Worm (Caenorhabditis elegans) whole organism, midembryonic: ENCODE measurements around the gene sri-19.

Experiments used
- T22C8.4 ChIP-seq: fragments of 200-800 bp; sonication (Bioruptor generic); IDR thresholded peaks from 2 replicates; pipeline ENCODE4 v1.3.6; 2022; ENCODE audit warnings: missing genetic modification characterization, missing compliant biosample characterization
- cog-1 ChIP-seq: sonication (generic microtip); optimal IDR thresholded peaks from 2 replicates; lab custom pipeline; 2016; ENCODE audit warnings: missing genetic modification characterization, missing compliant biosample characterization
- flt-1 ChIP-seq: fragments of 200-800 bp; sonication (Bioruptor generic); IDR thresholded peaks from 2 replicates; pipeline ENCODE4 v1.3.6; 2022; ENCODE audit warnings: missing genetic modification characterization, missing compliant biosample characterization
- klf-2 ChIP-seq: fragments of 200-800 bp; sonication (Bioruptor generic); conservative IDR thresholded peaks from 2 replicates; pipeline ENCODE4 v1.3.6; 2022; ENCODE audit warnings: missing genetic modification reagents, missing genetic modification characterization, missing compliant biosample characterization
- med-1 ChIP-seq: sonication (generic microtip); optimal IDR thresholded peaks from 2 replicates; lab custom pipeline; 2017; ENCODE audit warnings: missing genetic modification characterization, mild to moderate bottlenecking, missing compliant biosample characterization, antibody characterized with exemption, missing genetic modification reagents; ENCODE audit not compliant: insufficient read depth
- ref-1 ChIP-seq: fragments of 200-800 bp; sonication (Bioruptor generic); conservative IDR thresholded peaks from 2 replicates; pipeline ENCODE4 v1.3.6; 2022; ENCODE audit warnings: missing genetic modification reagents, missing genetic modification characterization, missing compliant biosample characterization
- tab-1 ChIP-seq: fragments of 200-800 bp; sonication (Bioruptor generic); IDR thresholded peaks from 2 replicates; pipeline ENCODE4 v1.3.6; 2022; ENCODE audit warnings: missing genetic modification characterization, missing compliant biosample characterization
- ztf-23 ChIP-seq: fragments of 200-800 bp; sonication (Bioruptor generic); IDR thresholded peaks from 2 replicates; pipeline ENCODE4 v1.3.6; 2022; ENCODE audit warnings: missing genetic modification reagents, missing genetic modification characterization, missing compliant biosample characterization
- ztf-29 ChIP-seq: fragments of 200-800 bp; sonication (Bioruptor generic); IDR thresholded peaks from 2 replicates; pipeline ENCODE4 v1.3.6; 2022; ENCODE audit warnings: missing genetic modification reagents, missing genetic modification characterization, missing compliant biosample characterization

sri-19 gene

DNA sequence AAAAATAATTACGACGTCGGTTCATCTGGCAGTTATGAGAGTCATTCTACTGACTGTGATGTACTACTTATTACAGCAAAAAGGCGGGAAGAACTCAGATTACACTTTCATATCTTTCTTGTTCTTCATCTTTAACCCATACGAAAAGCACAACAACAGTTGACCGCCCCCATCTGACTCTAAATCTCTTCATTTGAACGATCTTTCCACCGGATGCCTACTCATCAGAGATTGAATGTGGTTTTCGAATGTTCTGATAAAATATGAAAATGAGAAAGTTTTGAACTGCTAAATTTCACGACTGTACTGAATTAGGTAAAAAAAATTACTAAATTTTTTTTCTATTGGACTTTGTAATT, at the start of gene sri-19:
Gene sri-19 (plus strand): TSS at position 143 of the 359 bp plus-strand sequence.
- TF ChIP-seq tab-1 (GFP tag; lab: Robert Waterston, UW) (no peak), ztf-29 (GFP tag; lab: Robert Waterston, UW) (no peak), klf-2 (no peak), ztf-23 (GFP tag; lab: Robert Waterston, UW) (no peak), flt-1 (GFP tag; lab: Robert Waterston, UW) (no peak), cog-1 (tag; lab: Kevin White, UChicago) (no peak), med-1 (GFP tag; lab: Kevin White, UChicago) (no peak), ref-1 (GFP tag; lab: Robert Waterston, UW) (no peak), T22C8.4 (GFP tag; lab: Robert Waterston, UW) (no peak)

DNA sequence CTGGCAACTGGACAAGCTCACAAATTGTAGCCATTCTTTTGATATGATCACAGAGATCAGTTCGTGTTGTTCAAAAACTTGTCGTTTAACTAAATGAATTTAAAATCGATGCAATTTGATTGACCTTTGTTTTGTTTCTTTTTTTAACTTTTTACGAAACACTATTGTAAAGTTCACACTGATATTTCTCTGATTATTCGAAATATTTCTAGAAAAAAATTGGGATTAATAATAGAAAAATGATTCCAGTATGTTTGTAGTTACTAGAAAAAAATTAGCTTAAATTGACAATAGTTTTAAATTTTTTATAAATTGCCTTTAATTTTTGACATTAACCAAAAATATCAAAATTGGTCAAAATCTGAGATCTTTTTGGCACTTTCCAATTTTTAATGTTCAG, 49.0 kb upstream of the sri-19 start, which contains the start of gene ZK596.2:
Gene ZK596.2 (minus strand): TSS at position 101 of the 400 bp plus-strand sequence.
- no peak for TF ChIP-seq med-1 (GFP tag; lab: Kevin White, UChicago)
- no peak for TF ChIP-seq flt-1 (GFP tag; lab: Robert Waterston, UW)
- TF ChIP-seq ref-1 (GFP tag; lab: Robert Waterston, UW) = no peak
- TF ChIP-seq ztf-29 (GFP tag; lab: Robert Waterston, UW) = no peak
- TF ChIP-seq T22C8.4 (GFP tag; lab: Robert Waterston, UW) = no peak
- TF ChIP-seq ztf-23 (GFP tag; lab: Robert Waterston, UW) = no peak
- no peak for TF ChIP-seq tab-1 (GFP tag; lab: Robert Waterston, UW)
- no peak for TF ChIP-seq cog-1 (tag; lab: Kevin White, UChicago)
- no peak for TF ChIP-seq klf-2

DNA sequence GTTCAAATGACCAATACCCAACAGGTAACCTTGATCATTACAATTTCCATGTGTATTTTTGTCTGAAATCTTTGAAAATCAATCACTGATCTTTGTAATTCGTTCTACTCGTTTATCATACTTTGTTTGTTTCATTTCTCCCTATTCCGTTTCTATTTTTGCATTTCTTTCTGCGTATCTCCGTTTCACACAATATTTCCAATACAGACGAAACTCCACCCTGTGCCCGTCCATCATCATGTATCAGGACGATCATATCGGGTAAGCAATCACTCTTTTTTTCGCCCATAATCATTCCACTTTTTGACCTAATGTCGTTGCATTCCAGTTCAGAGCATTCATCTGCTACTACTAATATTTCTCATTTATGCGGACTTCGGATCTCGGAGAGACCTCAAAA, 48.5 kb upstream of the sri-19 start, which contains the start of gene pyk-2:
Gene pyk-2 (plus strand): TSS at position 206 of the 400 bp plus-strand sequence.
- TF ChIP-seq ztf-29 (GFP tag; lab: Robert Waterston, UW) (no peak), med-1 (GFP tag; lab: Kevin White, UChicago) (no peak), flt-1 (GFP tag; lab: Robert Waterston, UW) (no peak), T22C8.4 (GFP tag; lab: Robert Waterston, UW) (no peak), cog-1 (tag; lab: Kevin White, UChicago) (no peak)

- TF ChIP-seq T22C8.4 (GFP tag; lab: Robert Waterston, UW) (no peak), cog-1 (tag; lab: Kevin White, UChicago) (no peak), med-1 (GFP tag; lab: Kevin White, UChicago) (no peak)
Observed at ce11 chrIV:10913081-10913480, 45.1 kb upstream of the sri-19 start, which contains the start of gene ZK593.2. Gene ZK593.2 (plus strand): TSS chrIV:10913381.

DNA sequence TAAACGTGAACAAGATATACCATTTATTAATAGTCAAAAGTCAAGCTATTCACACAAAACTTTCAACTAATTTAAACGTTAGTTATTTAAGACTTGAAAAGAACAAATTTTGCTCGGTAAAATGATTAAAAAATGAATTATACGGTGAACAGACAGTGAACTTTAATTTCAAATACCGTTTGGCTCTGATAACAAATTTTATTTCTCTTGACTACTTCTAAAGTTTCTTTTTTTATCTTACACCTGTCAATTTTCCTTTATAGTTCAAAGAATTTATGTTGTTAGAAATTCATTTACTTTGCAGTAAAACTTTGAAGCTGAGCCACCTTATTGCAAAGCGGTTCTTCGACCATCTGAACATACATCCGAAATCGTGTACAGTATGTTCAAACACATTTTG, 42.8 kb upstream of the sri-19 start, which contains the start of gene ZK593.3:
Gene ZK593.3 (plus strand): TSS at position 301 of the 400 bp plus-strand sequence.
- TF ChIP-seq flt-1 (GFP tag; lab: Robert Waterston, UW) (no peak), klf-2 (no peak), ref-1 (GFP tag; lab: Robert Waterston, UW) (no peak), tab-1 (GFP tag; lab: Robert Waterston, UW) (no peak), med-1 (GFP tag; lab: Kevin White, UChicago) (no peak), ztf-23 (GFP tag; lab: Robert Waterston, UW) (no peak), T22C8.4 (GFP tag; lab: Robert Waterston, UW) (no peak), ztf-29 (GFP tag; lab: Robert Waterston, UW) (no peak), cog-1 (tag; lab: Kevin White, UChicago) (no peak)

DNA sequence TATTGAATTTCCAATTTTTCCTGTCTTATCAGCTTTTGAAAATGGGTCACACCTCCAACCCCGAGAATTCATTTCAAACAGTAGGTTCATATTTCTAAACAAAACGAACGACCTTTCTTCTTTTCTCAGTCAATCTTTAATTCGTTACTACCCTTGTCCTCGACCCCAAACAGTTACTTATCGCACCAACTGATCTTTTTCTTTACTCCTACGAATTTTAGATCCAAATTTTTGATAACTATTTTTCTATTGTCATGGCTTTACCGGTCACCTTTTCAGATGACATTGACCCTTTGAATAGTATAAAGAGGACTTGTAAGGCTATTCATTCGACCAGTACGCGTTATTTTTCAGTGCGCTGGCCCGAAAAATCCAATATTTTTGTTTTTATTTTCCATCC, 42.0 kb upstream of the sri-19 start:
- TF ChIP-seq cog-1 (tag; lab: Kevin White, UChicago) = no peak
- no peak for TF ChIP-seq ztf-23 (GFP tag; lab: Robert Waterston, UW)
- no peak for TF ChIP-seq flt-1 (GFP tag; lab: Robert Waterston, UW)
- TF ChIP-seq klf-2 = no peak
- TF ChIP-seq med-1 (GFP tag; lab: Kevin White, UChicago) = no peak
- no peak for TF ChIP-seq T22C8.4 (GFP tag; lab: Robert Waterston, UW)
- no peak for TF ChIP-seq ref-1 (GFP tag; lab: Robert Waterston, UW)
- no peak for TF ChIP-seq ztf-29 (GFP tag; lab: Robert Waterston, UW)
- no peak for TF ChIP-seq tab-1 (GFP tag; lab: Robert Waterston, UW)

- TF ChIP-seq cog-1 (tag; lab: Kevin White, UChicago) = peak; percentile 39
- TF ChIP-seq flt-1 (GFP tag; lab: Robert Waterston, UW) = peak; percentile 50; the same call in 1 of the 2 replicates
- no peak for TF ChIP-seq T22C8.4 (GFP tag; lab: Robert Waterston, UW)
Observed at ce11 chrIV:10918877-10919560, 39.2 kb upstream of the sri-19 start.

DNA sequence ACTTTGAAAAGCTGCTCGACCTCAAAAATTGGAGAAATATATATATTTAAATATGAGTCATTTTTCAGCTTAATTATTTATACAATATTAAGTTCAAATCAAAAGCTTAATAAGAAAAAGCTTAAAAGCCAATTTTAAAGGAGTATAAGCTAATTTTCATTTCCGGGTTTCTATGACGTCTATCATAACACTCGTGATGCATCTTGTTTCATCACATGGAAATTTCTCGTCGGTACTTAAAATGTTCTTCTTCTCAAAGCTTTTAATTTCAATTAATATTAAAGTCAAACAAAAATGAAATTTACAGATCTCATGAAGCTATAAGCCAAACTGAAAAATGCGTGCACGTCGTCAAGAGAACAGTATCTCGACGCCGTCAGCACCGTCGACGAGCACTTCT, 38.4 kb upstream of the sri-19 start, which contains the start of gene rbr-2:
Gene rbr-2 (plus strand): TSS at position 301 of the 400 bp plus-strand sequence.
- TF ChIP-seq med-1 (GFP tag; lab: Kevin White, UChicago) = no peak
- TF ChIP-seq cog-1 (tag; lab: Kevin White, UChicago) = no peak
- TF ChIP-seq klf-2 = no peak
- no peak for TF ChIP-seq tab-1 (GFP tag; lab: Robert Waterston, UW)
- no peak for TF ChIP-seq ref-1 (GFP tag; lab: Robert Waterston, UW)
- TF ChIP-seq flt-1 (GFP tag; lab: Robert Waterston, UW) = no peak
- TF ChIP-seq T22C8.4 (GFP tag; lab: Robert Waterston, UW) = no peak
- TF ChIP-seq ztf-29 (GFP tag; lab: Robert Waterston, UW) = no peak
- TF ChIP-seq ztf-23 (GFP tag; lab: Robert Waterston, UW) = no peak

ce11 chrIV:10933062-10933552, 25.1 kb upstream of the sri-19 start, which contains the start of the genes dnc-1 and lsm-7:
Gene dnc-1 (minus strand): TSS chrIV:10933203.
Gene lsm-7 (plus strand): TSS chrIV:10933502.
- TF ChIP-seq flt-1 (GFP tag; lab: Robert Waterston, UW) (0 out of 2 replicates have a peak, but pooled peaks have one; percentile 37), ref-1 (GFP tag; lab: Robert Waterston, UW) (no peak), ztf-23 (GFP tag; lab: Robert Waterston, UW) (no peak), med-1 (GFP tag; lab: Kevin White, UChicago) (no peak), tab-1 (GFP tag; lab: Robert Waterston, UW) (no peak), cog-1 (tag; lab: Kevin White, UChicago) (peak; percentile 35)
